Fruit fly (Drosophila melanogaster): Measurements from ENCODE around the gene nerfin-2.

DNA sequence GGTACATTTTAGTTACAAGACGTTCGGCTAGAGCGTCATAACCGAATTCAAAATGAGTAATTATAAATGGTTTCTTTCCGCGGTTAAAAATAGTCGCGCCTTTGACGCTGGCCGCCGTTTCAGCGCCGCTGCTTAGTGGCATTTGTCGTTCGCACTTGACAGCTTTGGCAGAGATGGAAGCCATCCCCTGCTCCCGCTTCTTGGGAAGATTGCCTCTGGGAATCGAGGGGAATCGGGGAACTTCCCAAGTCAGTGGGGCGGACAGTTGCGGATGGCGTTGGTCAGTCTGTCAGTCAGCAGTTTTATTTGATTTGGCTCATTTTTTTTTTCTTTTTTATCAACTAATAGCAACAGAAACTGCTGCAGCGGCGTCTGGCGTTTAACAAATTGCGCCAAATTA, 35.9 kb downstream of the nerfin-2 start:
- no peak for TF ChIP-seq Pif1A (GFP tag; optimal IDR thresholded peaks at IDR 0.05)
- TF ChIP-seq fd96Ca (GFP tag; IDR thresholded peaks at IDR 0.05), result no peak; the same call in 2 of the 3 replicates
- TF ChIP-seq CG8301 (tag; optimal IDR thresholded peaks at IDR 0.05), result no peak
- TF ChIP-seq CG13204 (GFP tag; optimal IDR thresholded peaks at IDR 0.05), result no peak
- TF ChIP-seq Ets98B (GFP tag; IDR thresholded peaks at IDR 0.05), result no peak
- TF ChIP-seq Snoo (tag; optimal IDR thresholded peaks at IDR 0.05), result no peak
- TF ChIP-seq CG32121 (GFP tag; IDR thresholded peaks at IDR 0.05), result peak; percentile 60; the same call in 1 of the 2 replicates

All from whole organism, pupa.